Worm (Caenorhabditis elegans) whole organism, young adult: ENCODE data around the gene fbxb-117.

Experiments used
- B0336.3 ChIP-seq: fragments of 200-800 bp; sonication (Bioruptor generic); IDR thresholded peaks from 2 replicates; pipeline ENCODE4 v1.3.6; 2022; ENCODE audit warnings: missing genetic modification characterization, missing compliant biosample characterization
- D2030.7 ChIP-seq: fragments of 200-800 bp; sonication (Bioruptor generic); IDR thresholded peaks from 2 replicates; pipeline ENCODE4 v1.3.6; 2022; ENCODE audit warnings: missing genetic modification reagents, missing genetic modification characterization, missing compliant biosample characterization
- attf-3 ChIP-seq: fragments of 200-800 bp; sonication (Bioruptor generic); conservative IDR thresholded peaks from 2 replicates; pipeline ENCODE4 v1.3.6; 2022; ENCODE audit warnings: missing genetic modification reagents, missing genetic modification characterization, missing compliant biosample characterization
- ceh-100 ChIP-seq: fragments of 200-800 bp; sonication (Bioruptor generic); IDR thresholded peaks from 2 replicates; pipeline ENCODE4 v1.3.6; 2022; ENCODE audit warnings: missing genetic modification reagents, missing genetic modification characterization, missing compliant biosample characterization
- ceh-27 ChIP-seq: fragments of 200-800 bp; sonication (Bioruptor generic); optimal IDR thresholded peaks from 2 replicates; lab custom pipeline; 2018; ENCODE audit warnings: mild to moderate bottlenecking, missing genetic modification characterization, moderate library complexity, missing compliant biosample characterization
- dox-1 ChIP-seq: fragments of 200-800 bp; sonication (Bioruptor generic); IDR thresholded peaks from 2 replicates; pipeline ENCODE4 v1.3.6; 2022; ENCODE audit warnings: missing genetic modification reagents, missing genetic modification characterization, missing compliant biosample characterization
- dpff-1 ChIP-seq: sonication (generic microtip); optimal IDR thresholded peaks from 2 replicates; lab custom pipeline; 2017; ENCODE audit warnings: mild to moderate bottlenecking, missing genetic modification characterization, missing compliant biosample characterization
- him-1 ChIP-seq: sonication (generic microtip); optimal IDR thresholded peaks from 2 replicates; lab custom pipeline; 2016; ENCODE audit warnings: missing genotype, missing genetic modification reagents, missing genetic modification characterization, missing compliant biosample characterization
- hrde-1 ChIP-seq: sonication (generic microtip); optimal IDR thresholded peaks from 2 replicates; lab custom pipeline; 2016; ENCODE audit warnings: missing genetic modification characterization, mild to moderate bottlenecking, missing compliant biosample characterization, moderate library complexity, missing genotype, missing genetic modification reagents, borderline replicate concordance
- madf-6 ChIP-seq: fragments of 200-800 bp; sonication (Bioruptor generic); IDR thresholded peaks from 2 replicates; pipeline ENCODE4 v1.3.6; 2022; ENCODE audit warnings: missing genetic modification reagents, missing genetic modification characterization, missing compliant biosample characterization
- nfyb-1 ChIP-seq: fragments of 200-800 bp; sonication (Bioruptor generic); IDR thresholded peaks from 2 replicates; pipeline ENCODE4 v1.3.6; 2022; ENCODE audit warnings: missing genetic modification reagents, missing genetic modification characterization, missing compliant biosample characterization
- rec-8 ChIP-seq, 2 experiments: sonication (generic microtip); optimal IDR thresholded peaks; 2 replicates each; lab custom pipeline; 2016; ENCODE audit warnings: mild to moderate bottlenecking in 2 of 2, missing genetic modification characterization in 2 of 2, missing genetic modification reagents in 2 of 2, missing genotype in 2 of 2, missing biosample characterization in 1 of 2, missing compliant biosample characterization in 1 of 2, moderate library complexity in 1 of 2
- rpc-1 ChIP-seq, 2 experiments: fragments of 150-350 bp in 1 of 2; sonication (generic microtip) in 1 of 2; optimal IDR thresholded peaks; 2 replicates each; lab custom pipeline; 2014 to 2018; ENCODE audit warnings: missing biosample characterization in 1 of 2, missing genetic modification characterization in 1 of 2, missing genetic modification reagents in 1 of 2, missing genotype in 1 of 2
- tbx-9 ChIP-seq: sonication (generic microtip); optimal IDR thresholded peaks from 2 replicates; lab custom pipeline; 2016; ENCODE audit warnings: borderline replicate concordance, missing genetic modification characterization, inconsistent platforms, missing compliant biosample characterization
- zfh-2 ChIP-seq: fragments of 200-800 bp; sonication (Bioruptor generic); conservative IDR thresholded peaks from 2 replicates; pipeline ENCODE4 v1.3.6; 2022; ENCODE audit warnings: missing genetic modification reagents, missing genetic modification characterization, missing compliant biosample characterization

The fbxb-117 gene

DNA sequence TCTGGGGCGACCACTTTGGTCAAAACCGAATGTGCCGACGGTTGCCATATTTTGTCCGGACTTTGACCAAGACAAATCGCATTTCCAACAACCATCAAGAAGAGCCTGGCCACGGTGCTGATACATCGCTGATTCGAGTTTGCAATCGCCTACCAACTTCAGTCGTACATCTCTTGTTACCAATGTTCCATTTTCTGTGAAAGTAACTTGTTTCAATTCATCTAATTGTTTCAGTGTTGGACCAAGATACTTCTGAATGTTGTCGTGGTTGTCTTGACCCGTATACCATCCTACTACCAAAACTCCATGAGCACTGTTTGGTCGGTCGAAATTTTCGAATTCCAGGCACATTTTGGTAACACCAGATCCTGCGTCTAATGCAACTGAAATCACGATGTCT, 43.0 kb downstream of the fbxb-117 start:
- TF ChIP-seq hrde-1 (tag; lab: Kevin White, UChicago), result no peak
- TF ChIP-seq madf-6 (GFP tag; lab: Robert Waterston, UW), result no peak
- TF ChIP-seq rpc-1 (optimal IDR thresholded peaks at IDR 0.05; lab: Kevin White, UChicago), result no peak
- no peak for TF ChIP-seq rpc-1 (tag; optimal IDR thresholded peaks at IDR 0.05; lab: Kevin White, UChicago)
- TF ChIP-seq ceh-27 (GFP tag; lab: Kevin White, UChicago), result no peak
- no peak for TF ChIP-seq B0336.3 (GFP tag; lab: Robert Waterston, UW)
- TF ChIP-seq rec-8 (tag; optimal IDR thresholded peaks at IDR 0.05; lab: Kevin White, UChicago), result no peak
- no peak for TF ChIP-seq dox-1 (GFP tag; lab: Robert Waterston, UW)

DNA sequence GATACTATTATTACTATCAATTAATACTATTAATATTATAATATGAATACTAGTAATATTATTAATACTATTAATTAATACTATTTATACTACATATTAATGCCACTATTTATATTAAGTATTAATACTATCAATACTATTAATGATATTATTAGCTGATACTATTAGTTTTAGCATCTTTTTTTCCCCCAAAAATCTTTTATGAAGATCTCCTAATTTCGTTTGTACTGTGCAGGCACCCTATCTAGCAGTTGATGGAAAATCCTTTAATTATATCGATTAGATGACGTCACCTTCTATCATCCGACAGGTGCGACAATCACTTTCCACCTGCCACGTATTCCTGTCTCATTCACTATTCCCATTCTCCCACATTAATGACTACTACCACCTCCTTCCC, 46.8 kb downstream of the fbxb-117 start, which contains the start of gene fbxb-65:
Gene fbxb-65, plus strand, starts transcription at position 301 of the 400 bp plus-strand sequence.
- TF ChIP-seq zfh-2 (GFP tag; lab: Robert Waterston, UW) (no peak), attf-3 (GFP tag; lab: Robert Waterston, UW) (no peak), him-1 (tag; lab: Kevin White, UChicago) (no peak), nfyb-1 (no peak), tbx-9 (no peak), dpff-1 (tag; lab: Kevin White, UChicago) (no peak), ceh-100 (GFP tag; lab: Robert Waterston, UW) (no peak), D2030.7 (GFP tag; lab: Robert Waterston, UW) (no peak)
